Worm (Caenorhabditis elegans): Measurements from ENCODE around the gene W09D6.4.
A peak's percentile ranks its signal among the peaks of the same experiment; 100 is the strongest.

The W09D6.4 gene

ce11 chrIII:11053603-11054002, 25.9 kb upstream of the W09D6.4 start:
- TF ChIP-seq med-1 (GFP tag; optimal IDR thresholded peaks at IDR 0.05; ENCODE audit: insufficient read depth), result no peak
- no peak for TF ChIP-seq klf-2 (GFP tag; conservative IDR thresholded peaks at IDR 0.05)
- no peak for TF ChIP-seq T22C8.4 (GFP tag; IDR thresholded peaks at IDR 0.05)
- no peak for TF ChIP-seq ref-1 (GFP tag; conservative IDR thresholded peaks at IDR 0.05)
- TF ChIP-seq flt-1 (GFP tag; IDR thresholded peaks at IDR 0.05), result no peak
- no peak for TF ChIP-seq ztf-29 (GFP tag; IDR thresholded peaks at IDR 0.05)
- no peak for TF ChIP-seq cog-1 (tag; optimal IDR thresholded peaks at IDR 0.05)
- no peak for TF ChIP-seq tab-1 (GFP tag; IDR thresholded peaks at IDR 0.05)
- no peak for TF ChIP-seq ztf-23 (GFP tag; IDR thresholded peaks at IDR 0.05)

ce11 chrIII:11054032-11054431, 25.5 kb upstream of the W09D6.4 start:
- no peak for TF ChIP-seq tab-1 (GFP tag; IDR thresholded peaks at IDR 0.05)
- no peak for TF ChIP-seq med-1 (GFP tag; optimal IDR thresholded peaks at IDR 0.05; ENCODE audit: insufficient read depth)
- no peak for TF ChIP-seq T22C8.4 (GFP tag; IDR thresholded peaks at IDR 0.05)
- TF ChIP-seq klf-2 (GFP tag; conservative IDR thresholded peaks at IDR 0.05), result no peak
- TF ChIP-seq ztf-29 (GFP tag; IDR thresholded peaks at IDR 0.05), result no peak
- TF ChIP-seq cog-1 (tag; optimal IDR thresholded peaks at IDR 0.05), result no peak
- no peak for TF ChIP-seq ref-1 (GFP tag; conservative IDR thresholded peaks at IDR 0.05)
- TF ChIP-seq flt-1 (GFP tag; IDR thresholded peaks at IDR 0.05), result no peak
- TF ChIP-seq ztf-23 (GFP tag; IDR thresholded peaks at IDR 0.05), result no peak

ce11 chrIII:11054532-11055265, 24.8 kb upstream of the W09D6.4 start:
- TF ChIP-seq klf-2 (GFP tag; conservative IDR thresholded peaks at IDR 0.05) (no peak), ztf-23 (GFP tag; IDR thresholded peaks at IDR 0.05) (no peak)

- TF ChIP-seq ref-1 (GFP tag; conservative IDR thresholded peaks at IDR 0.05) (no peak), cog-1 (tag; optimal IDR thresholded peaks at IDR 0.05) (no peak), med-1 (GFP tag; optimal IDR thresholded peaks at IDR 0.05; ENCODE audit: insufficient read depth) (no peak), ztf-29 (GFP tag; IDR thresholded peaks at IDR 0.05) (no peak), klf-2 (GFP tag; conservative IDR thresholded peaks at IDR 0.05) (no peak), T22C8.4 (GFP tag; IDR thresholded peaks at IDR 0.05) (no peak), ztf-23 (GFP tag; IDR thresholded peaks at IDR 0.05) (no peak), tab-1 (GFP tag; IDR thresholded peaks at IDR 0.05) (no peak), flt-1 (GFP tag; IDR thresholded peaks at IDR 0.05) (no peak)
These were observed 19.8 kb upstream of the W09D6.4 start for ce11 chrIII:11059775-11060174.

- TF ChIP-seq ztf-29 (GFP tag; IDR thresholded peaks at IDR 0.05), result no peak
- TF ChIP-seq klf-2 (GFP tag; conservative IDR thresholded peaks at IDR 0.05), result no peak
- TF ChIP-seq tab-1 (GFP tag; IDR thresholded peaks at IDR 0.05), result no peak
- TF ChIP-seq cog-1 (tag; optimal IDR thresholded peaks at IDR 0.05), result no peak
- TF ChIP-seq T22C8.4 (GFP tag; IDR thresholded peaks at IDR 0.05), result no peak
- no peak for TF ChIP-seq flt-1 (GFP tag; IDR thresholded peaks at IDR 0.05)
- TF ChIP-seq ztf-23 (GFP tag; IDR thresholded peaks at IDR 0.05), result no peak
- TF ChIP-seq med-1 (GFP tag; optimal IDR thresholded peaks at IDR 0.05; ENCODE audit: insufficient read depth), result no peak
These were observed 16.3 kb upstream of the W09D6.4 start, which contains the start of gene rsa-2 for ce11 chrIII:11063259-11063658. TSS of gene rsa-2 (plus strand) at chrIII:11063479.

ce11 chrIII:11064576-11064975, 15.0 kb upstream of the W09D6.4 start:
- no peak for TF ChIP-seq ztf-23 (GFP tag; IDR thresholded peaks at IDR 0.05)
- TF ChIP-seq T22C8.4 (GFP tag; IDR thresholded peaks at IDR 0.05), result no peak
- TF ChIP-seq ztf-29 (GFP tag; IDR thresholded peaks at IDR 0.05), result no peak
- TF ChIP-seq flt-1 (GFP tag; IDR thresholded peaks at IDR 0.05), result no peak
- TF ChIP-seq cog-1 (tag; optimal IDR thresholded peaks at IDR 0.05), result no peak
- no peak for TF ChIP-seq klf-2 (GFP tag; conservative IDR thresholded peaks at IDR 0.05)
- no peak for TF ChIP-seq ref-1 (GFP tag; conservative IDR thresholded peaks at IDR 0.05)
- no peak for TF ChIP-seq med-1 (GFP tag; optimal IDR thresholded peaks at IDR 0.05; ENCODE audit: insufficient read depth)
- TF ChIP-seq tab-1 (GFP tag; IDR thresholded peaks at IDR 0.05), result no peak

ce11 chrIII:11066691-11067090, 12.9 kb upstream of the W09D6.4 start:
- 0 out of 2 replicates have a peak, but pooled peaks have one; percentile 15 for TF ChIP-seq ztf-29 (GFP tag; IDR thresholded peaks at IDR 0.05)
- peak; percentile 58 for TF ChIP-seq tab-1 (GFP tag; IDR thresholded peaks at IDR 0.05)
- peak; percentile 17 for TF ChIP-seq cog-1 (tag; optimal IDR thresholded peaks at IDR 0.05)
- TF ChIP-seq flt-1 (GFP tag; IDR thresholded peaks at IDR 0.05), result peak; percentile 78
- no peak; the same call in 1 of the 2 replicates for TF ChIP-seq klf-2 (GFP tag; conservative IDR thresholded peaks at IDR 0.05)
- no peak for TF ChIP-seq med-1 (GFP tag; optimal IDR thresholded peaks at IDR 0.05; ENCODE audit: insufficient read depth)
- TF ChIP-seq ref-1 (GFP tag; conservative IDR thresholded peaks at IDR 0.05), result 0 out of 2 replicates have a peak, but pooled peaks have one; percentile 6
- peak; percentile 10; the same call in 1 of the 2 replicates for TF ChIP-seq T22C8.4 (GFP tag; IDR thresholded peaks at IDR 0.05)
- TF ChIP-seq ztf-23 (GFP tag; IDR thresholded peaks at IDR 0.05), result peak; percentile 81

- TF ChIP-seq ztf-29 (GFP tag; IDR thresholded peaks at IDR 0.05) (no peak), med-1 (GFP tag; optimal IDR thresholded peaks at IDR 0.05; ENCODE audit: insufficient read depth) (no peak), ztf-23 (GFP tag; IDR thresholded peaks at IDR 0.05) (no peak), T22C8.4 (GFP tag; IDR thresholded peaks at IDR 0.05) (no peak), flt-1 (GFP tag; IDR thresholded peaks at IDR 0.05) (no peak), ref-1 (GFP tag; conservative IDR thresholded peaks at IDR 0.05) (no peak), cog-1 (tag; optimal IDR thresholded peaks at IDR 0.05) (no peak), klf-2 (GFP tag; conservative IDR thresholded peaks at IDR 0.05) (no peak), tab-1 (GFP tag; IDR thresholded peaks at IDR 0.05) (no peak)
These were observed 11.0 kb upstream of the W09D6.4 start, which contains the start of gene W09D6.1 for ce11 chrIII:11068553-11068952. TSS of gene W09D6.1 (plus strand) at chrIII:11068853.

- TF ChIP-seq ztf-23 (GFP tag; IDR thresholded peaks at IDR 0.05), result no peak
- no peak for TF ChIP-seq T22C8.4 (GFP tag; IDR thresholded peaks at IDR 0.05)
- no peak for TF ChIP-seq cog-1 (tag; optimal IDR thresholded peaks at IDR 0.05)
- no peak for TF ChIP-seq flt-1 (GFP tag; IDR thresholded peaks at IDR 0.05)
- TF ChIP-seq tab-1 (GFP tag; IDR thresholded peaks at IDR 0.05), result no peak
- TF ChIP-seq ztf-29 (GFP tag; IDR thresholded peaks at IDR 0.05), result no peak
- no peak for TF ChIP-seq ref-1 (GFP tag; conservative IDR thresholded peaks at IDR 0.05)
- TF ChIP-seq med-1 (GFP tag; optimal IDR thresholded peaks at IDR 0.05; ENCODE audit: insufficient read depth), result no peak
- TF ChIP-seq klf-2 (GFP tag; conservative IDR thresholded peaks at IDR 0.05), result no peak
These were observed 10.3 kb upstream of the W09D6.4 start for ce11 chrIII:11069265-11069664.

Measured in whole organism, midembryonic.